Worm (Caenorhabditis elegans): ENCODE measurements around the gene C09B9.85.

Gene C09B9.85

DNA sequence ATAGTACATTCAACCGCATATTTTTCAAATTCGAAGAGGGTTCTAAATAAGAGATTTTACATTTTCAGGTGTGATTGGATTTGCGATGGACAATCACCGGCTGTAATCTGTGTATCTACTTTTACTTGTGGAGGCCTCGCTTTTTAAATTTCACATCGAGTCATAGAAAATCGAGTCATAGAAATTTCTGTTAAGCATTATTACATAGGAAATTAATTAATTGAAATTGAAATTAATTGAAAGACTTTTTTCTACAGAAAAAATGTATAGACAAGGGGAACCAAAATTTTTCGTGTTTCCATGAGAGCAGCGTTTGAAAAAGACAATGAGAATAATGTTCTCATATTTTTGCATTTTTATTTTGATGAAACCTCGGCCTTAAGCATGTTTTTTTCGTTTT, 41.8 kb downstream of the C09B9.85 start, which contains the start of gene clec-176:
Gene clec-176, plus strand, starts transcription at position 301 of the 400 bp plus-strand sequence.
- TF ChIP-seq elt-2 (tag; optimal IDR thresholded peaks at IDR 0.05) = no peak
- TF ChIP-seq egl-27 (tag; optimal IDR thresholded peaks at IDR 0.05) = no peak
- TF ChIP-seq nhr-28 (tag; optimal IDR thresholded peaks at IDR 0.05) = no peak
- no peak for TF ChIP-seq lin-39 (tag; optimal IDR thresholded peaks at IDR 0.05)
- TF ChIP-seq tbx-2 (tag; optimal IDR thresholded peaks at IDR 0.05) = no peak
- no peak for TF ChIP-seq pag-3 (tag; optimal IDR thresholded peaks at IDR 0.05; ENCODE audit: borderline replicate concordance, insufficient read depth)
- TF ChIP-seq ceh-82 (tag; optimal IDR thresholded peaks at IDR 0.05) = no peak
- no peak for TF ChIP-seq fkh-4 (tag; optimal IDR thresholded peaks at IDR 0.05; ENCODE audit: borderline replicate concordance)
- no peak for TF ChIP-seq nhr-11 (tag; optimal IDR thresholded peaks at IDR 0.05)
- no peak for TF ChIP-seq lir-3 (tag; optimal IDR thresholded peaks at IDR 0.05; ENCODE audit: poor library complexity)
- TF ChIP-seq nhr-77 (tag; optimal IDR thresholded peaks at IDR 0.05) = no peak
- TF ChIP-seq efl-3 (GFP tag; optimal IDR thresholded peaks at IDR 0.05) = no peak

ce11 chrIV:4982477-4982876, 43.1 kb downstream of the C09B9.85 start, which contains the start of gene E03H12.4:
Gene E03H12.4, plus strand, starts transcription at chrIV:4982596.
- no peak for TF ChIP-seq pqm-1 (tag; optimal IDR thresholded peaks at IDR 0.05)
- TF ChIP-seq efl-1 (optimal IDR thresholded peaks at IDR 0.05) = no peak
- peak in 1 of 2 experiments; percentile 79 for TF ChIP-seq efl-1 (GFP tag; optimal IDR thresholded peaks at IDR 0.05 in 1 of 2)

- TF ChIP-seq irx-1 (tag; optimal IDR thresholded peaks at IDR 0.05) (no peak), mdl-1 (tag; optimal IDR thresholded peaks at IDR 0.05) (no peak), aha-1 (tag; optimal IDR thresholded peaks at IDR 0.05) (no peak), sptf-1 (tag; optimal IDR thresholded peaks at IDR 0.05) (no peak), hlh-4 (tag; optimal IDR thresholded peaks at IDR 0.05) (peak; percentile 9), ces-1 (GFP tag; optimal IDR thresholded peaks at IDR 0.05) (no peak), nhr-90 (tag; optimal IDR thresholded peaks at IDR 0.05; ENCODE audit: poor library complexity) (no peak), efl-1 (optimal IDR thresholded peaks at IDR 0.05) (no peak), efl-1 (GFP tag; optimal IDR thresholded peaks at IDR 0.05 in 1 of 2) (peak in 1 of 2 experiments; percentile 57)
These were observed 44.5 kb downstream of the C09B9.85 start, which contains the start of gene srz-24 for ce11 chrIV:4981027-4981426. Gene srz-24, minus strand, starts transcription at chrIV:4981127.

- no peak for TF ChIP-seq mab-9 (GFP tag; IDR thresholded peaks at IDR 0.05)
- TF ChIP-seq pag-3 (tag; optimal IDR thresholded peaks at IDR 0.05; ENCODE audit: borderline replicate concordance, insufficient read depth) = no peak
- TF ChIP-seq egl-27 (tag; optimal IDR thresholded peaks at IDR 0.05) = no peak
- TF ChIP-seq unc-98 (GFP tag; IDR thresholded peaks at IDR 0.05) = no peak
- no peak for TF ChIP-seq nhr-28 (tag; optimal IDR thresholded peaks at IDR 0.05)
- TF ChIP-seq ama-1 (optimal IDR thresholded peaks at IDR 0.05) = no peak
- no peak for TF ChIP-seq F16B12.6 (tag; optimal IDR thresholded peaks at IDR 0.05)
- TF ChIP-seq dpl-1 (GFP tag; optimal IDR thresholded peaks at IDR 0.05) = no peak
- TF ChIP-seq aly-2 (tag; optimal IDR thresholded peaks at IDR 0.05) = no peak
- TF ChIP-seq C04F5.9 (tag; optimal IDR thresholded peaks at IDR 0.05) = no peak
- TF ChIP-seq unc-86 (tag; optimal IDR thresholded peaks at IDR 0.05) = no peak
- TF ChIP-seq nhr-11 (tag; optimal IDR thresholded peaks at IDR 0.05) = no peak
- no peak for TF ChIP-seq nhr-71 (tag; optimal IDR thresholded peaks at IDR 0.05)
- TF ChIP-seq isw-1 (GFP tag; IDR thresholded peaks at IDR 0.05) = no peak
- TF ChIP-seq ets-5 (GFP tag; IDR thresholded peaks at IDR 0.05) = no peak
- TF ChIP-seq unc-30 (tag; optimal IDR thresholded peaks at IDR 0.05) = no peak
- TF ChIP-seq C16A3.4 (tag; optimal IDR thresholded peaks at IDR 0.05) = no peak
- no peak for TF ChIP-seq dsc-1 (tag; optimal IDR thresholded peaks at IDR 0.05)
These were observed 48.3 kb downstream of the C09B9.85 start, which contains the start of gene E03H12.5 for ce11 chrIV:4977176-4977693. Gene E03H12.5, plus strand, starts transcription at chrIV:4977226.
